Fruit fly (Drosophila melanogaster) Kc167 (cell line): ENCODE data around the gene CG44836.

Experiments used
- Myc ChIP-seq: fragments of >200 bp; optimal IDR thresholded peaks from 2 replicates; lab custom pipeline; 2017; ENCODE audit warnings: missing external identifiers
- Sin3A ChIP-seq: fragments of >200 bp; optimal IDR thresholded peaks from 2 replicates; lab custom pipeline; 2018; ENCODE audit warnings: missing external identifiers
- h ChIP-seq: fragments of >200 bp; optimal IDR thresholded peaks from 3 replicates; lab custom pipeline; 2018; ENCODE audit warnings: missing external identifiers
- insv ChIP-seq: fragments of >200 bp; optimal IDR thresholded peaks from 3 replicates; lab custom pipeline; 2018; ENCODE audit warnings: missing external identifiers
- psq ChIP-seq: fragments of >200 bp; optimal IDR thresholded peaks from 2 replicates; lab custom pipeline; 2017; ENCODE audit warnings: missing external identifiers
- ttk ChIP-seq: sonication (Bioruptor generic); optimal IDR thresholded peaks from 2 replicates; lab custom pipeline; 2017; ENCODE audit warnings: missing external identifiers

CG44836 gene

DNA sequence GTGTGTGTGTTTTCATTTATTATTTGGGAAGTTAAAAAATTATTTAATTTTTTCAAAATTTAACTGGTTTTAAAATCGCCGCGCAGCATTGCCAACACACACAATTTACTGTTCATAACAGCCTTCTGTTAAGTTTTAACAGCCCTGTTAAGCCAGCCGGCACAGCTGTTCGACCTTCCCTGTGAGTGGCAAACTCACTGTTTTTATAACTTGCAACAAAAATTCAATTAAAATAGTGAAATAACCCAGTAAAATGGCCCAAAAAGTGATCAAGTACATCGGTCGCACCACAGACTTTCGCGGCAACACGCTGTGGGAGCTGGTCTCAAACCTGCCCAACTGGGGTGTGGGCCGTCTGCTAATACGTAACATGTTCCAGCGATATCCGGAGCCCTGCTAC lies 52.2 kb downstream of the CG44836 start, which contains the start of gene mRpS34:
Gene mRpS34, plus strand, starts transcription at position 161 of the 400 bp plus-strand sequence.
- TF ChIP-seq psq = no peak
- no peak for TF ChIP-seq insv (lab: Kevin White, UChicago)
- TF ChIP-seq ttk = no peak
- TF ChIP-seq Sin3A (lab: Kevin White, UChicago) = no peak
- TF ChIP-seq Myc (lab: Kevin White, UChicago) = no peak
- TF ChIP-seq h (lab: Kevin White, UChicago) = no peak

DNA sequence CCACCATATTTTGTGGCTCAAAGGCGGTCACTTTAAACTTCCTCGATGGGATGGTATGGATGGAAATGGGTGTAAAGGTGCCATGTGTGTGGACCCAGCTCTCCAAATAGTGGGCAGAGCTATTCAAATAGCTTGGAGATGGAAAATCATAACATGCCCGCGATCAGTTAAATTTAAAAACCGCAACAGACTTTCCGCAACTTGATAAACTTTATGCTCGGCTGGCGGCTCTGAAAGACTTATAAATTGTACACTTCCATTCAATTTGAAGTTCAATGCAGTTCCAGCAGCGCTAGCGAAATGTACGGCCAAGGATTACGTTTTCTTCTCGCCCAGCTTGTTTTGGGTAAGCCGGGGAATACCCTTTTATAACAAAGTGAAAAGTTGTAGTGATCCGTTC lies 54.1 kb downstream of the CG44836 start, which contains the start of gene CG33257:
Gene CG33257, plus strand, starts transcription at position 301 of the 400 bp plus-strand sequence.
- TF ChIP-seq Myc (lab: Kevin White, UChicago) = no peak
- TF ChIP-seq h (lab: Kevin White, UChicago) = no peak
- no peak for TF ChIP-seq psq
- no peak for TF ChIP-seq insv (lab: Kevin White, UChicago)
- TF ChIP-seq ttk = no peak
- no peak for TF ChIP-seq Sin3A (lab: Kevin White, UChicago)
